Fruit fly (Drosophila melanogaster) whole organism, embryonic: Measurements from ENCODE around the gene CG7335.

Experiments used
- Abd-B ChIP-seq: fragments of 200-800 bp; sonication (Bioruptor generic); optimal IDR thresholded peaks from 2 replicates; lab custom pipeline; 2018; ENCODE audit warnings: missing biosample characterization, mild to moderate bottlenecking, missing genetic modification characterization, moderate library complexity
- Antp ChIP-seq: fragments of 200-800 bp; sonication (Bioruptor generic); optimal IDR thresholded peaks from 3 replicates; lab custom pipeline; 2016; ENCODE audit warnings: missing biosample characterization, missing genetic modification characterization
- Bgb ChIP-seq: fragments of 200-800 bp; sonication (Bioruptor generic); IDR thresholded peaks from 2 replicates; pipeline ENCODE4 v1.3.6; 2022; ENCODE audit warnings: missing biosample characterization, missing genetic modification characterization; ENCODE audit not compliant: partially characterized antibody
- BtbVII ChIP-seq: fragments of 200-800 bp; sonication (Bioruptor generic); optimal IDR thresholded peaks from 3 replicates; lab custom pipeline; 2017; ENCODE audit warnings: missing biosample characterization, mild to moderate bottlenecking, missing genetic modification characterization
- CG10654 ChIP-seq: fragments of 200-800 bp; sonication (Bioruptor generic); optimal IDR thresholded peaks from 2 replicates; lab custom pipeline; 2016; ENCODE audit warnings: missing biosample characterization, missing genetic modification characterization
- CG11085 ChIP-seq: fragments of 200-800 bp; sonication (Bioruptor generic); IDR thresholded peaks from 2 replicates; pipeline ENCODE4 v1.3.6; 2022; ENCODE audit warnings: missing biosample characterization, missing genetic modification characterization
- CG12104 ChIP-seq: fragments of 200-800 bp; sonication (Bioruptor generic); optimal IDR thresholded peaks from 3 replicates; lab custom pipeline; 2016; ENCODE audit warnings: missing biosample characterization, missing genetic modification characterization
- CG12769 ChIP-seq: fragments of 200-800 bp; sonication (Bioruptor generic); optimal IDR thresholded peaks from 2 replicates; lab custom pipeline; 2019; ENCODE audit warnings: missing biosample characterization, mild to moderate bottlenecking, missing genetic modification characterization, moderate library complexity
- CG13287 ChIP-seq: fragments of 200-800 bp; sonication (Bioruptor generic); IDR thresholded peaks from 2 replicates; pipeline ENCODE4 v1.3.6; 2022; ENCODE audit warnings: missing biosample characterization, missing genetic modification characterization; ENCODE audit not compliant: partially characterized antibody
- CG15479 ChIP-seq: fragments of 200-800 bp; sonication (Bioruptor generic); optimal IDR thresholded peaks from 3 replicates; lab custom pipeline; 2019; ENCODE audit warnings: missing biosample characterization, mild to moderate bottlenecking, missing genetic modification characterization, moderate library complexity
- CG17186 ChIP-seq: fragments of 200-800 bp; sonication (Bioruptor generic); optimal IDR thresholded peaks from 3 replicates; lab custom pipeline; 2017; ENCODE audit warnings: missing biosample characterization, missing genetic modification reagents, missing genetic modification characterization
- CG18599 ChIP-seq: fragments of 200-800 bp; sonication (Bioruptor generic); optimal IDR thresholded peaks from 3 replicates; lab custom pipeline; 2017; ENCODE audit warnings: missing biosample characterization, missing genetic modification characterization, mild to moderate bottlenecking, moderate library complexity, missing genetic modification reagents
- CG18764 ChIP-seq: fragments of 200-800 bp; sonication (Bioruptor generic); optimal IDR thresholded peaks from 3 replicates; lab custom pipeline; 2016; ENCODE audit warnings: missing biosample characterization, missing genetic modification characterization
- CG31365 ChIP-seq: fragments of 200-800 bp; sonication (Bioruptor generic); optimal IDR thresholded peaks from 2 replicates; lab custom pipeline; 2018; ENCODE audit warnings: missing biosample characterization, mild to moderate bottlenecking, missing genetic modification characterization
- CG31441 ChIP-seq: fragments of 200-800 bp; sonication (Bioruptor generic); IDR thresholded peaks from 2 replicates; pipeline ENCODE4 v1.3.6; 2022; ENCODE audit warnings: missing biosample characterization, missing genetic modification characterization
- CG3281 ChIP-seq: fragments of 200-800 bp; sonication (Bioruptor generic); optimal IDR thresholded peaks from 3 replicates; lab custom pipeline; 2017; ENCODE audit warnings: missing biosample characterization, mild to moderate bottlenecking, missing genetic modification characterization
- CG33213 ChIP-seq: fragments of 200-800 bp; sonication (Bioruptor generic); optimal IDR thresholded peaks from 3 replicates; lab custom pipeline; 2016; ENCODE audit warnings: missing biosample characterization, missing genetic modification characterization
- CG6689 ChIP-seq: fragments of 200-800 bp; sonication (Bioruptor generic); IDR thresholded peaks from 2 replicates; pipeline ENCODE4 v1.3.6; 2022; ENCODE audit warnings: missing biosample characterization, missing genetic modification characterization
- CG8944 ChIP-seq: fragments of 200-800 bp; sonication (Bioruptor generic); optimal IDR thresholded peaks from 3 replicates; lab custom pipeline; 2016; ENCODE audit warnings: missing biosample characterization, missing genetic modification characterization
- CG9876 ChIP-seq: fragments of 200-800 bp; sonication (Bioruptor generic); optimal IDR thresholded peaks from 2 replicates; lab custom pipeline; 2016; ENCODE audit warnings: missing biosample characterization, missing genetic modification characterization
- Dad ChIP-seq: fragments of 200-800 bp; sonication (Bioruptor generic); optimal IDR thresholded peaks from 3 replicates; lab custom pipeline; 2016; ENCODE audit warnings: missing biosample characterization, missing genetic modification characterization
- Fer2 ChIP-seq: fragments of 200-800 bp; sonication (Bioruptor generic); optimal IDR thresholded peaks from 2 replicates; lab custom pipeline; 2018; ENCODE audit warnings: missing biosample characterization, mild to moderate bottlenecking, missing genetic modification characterization, moderate library complexity
- HLH4C ChIP-seq: fragments of 200-800 bp; sonication (Bioruptor generic); IDR thresholded peaks from 3 replicates; pipeline ENCODE4 v1.3.6; 2022; ENCODE audit warnings: missing biosample characterization, missing genetic modification characterization; ENCODE audit not compliant: partially characterized antibody
- HmgZ ChIP-seq: fragments of 200-800 bp; sonication (Bioruptor generic); optimal IDR thresholded peaks from 2 replicates; lab custom pipeline; 2018; ENCODE audit warnings: missing biosample characterization, mild to moderate bottlenecking, missing genetic modification characterization
- Lpt ChIP-seq: fragments of >200 bp; optimal IDR thresholded peaks from 2 replicates; lab custom pipeline; 2018; ENCODE audit warnings: missing biosample characterization, missing genetic modification characterization
- MBD-R2 ChIP-seq: fragments of 200-800 bp; sonication (Bioruptor generic); IDR thresholded peaks from 2 replicates; pipeline ENCODE4 v1.3.6; 2022; ENCODE audit warnings: missing biosample characterization, missing genetic modification characterization
- Med ChIP-seq: fragments of 200-800 bp; sonication (Bioruptor generic); peaks from one replicate; lab custom pipeline; 2016; ENCODE audit warnings: missing biosample characterization, missing genetic modification characterization, mild to moderate bottlenecking, inconsistent platforms, moderate library complexity
- Mrtf ChIP-seq: fragments of 200-800 bp; sonication (Bioruptor generic); IDR thresholded peaks from 3 replicates; pipeline ENCODE4 v1.3.6; 2022; ENCODE audit warnings: missing biosample characterization, missing genetic modification characterization
- Nf-YC ChIP-seq: fragments of 200-800 bp; optimal IDR thresholded peaks from 3 replicates; lab custom pipeline; 2019; ENCODE audit warnings: missing biosample characterization, mild to moderate bottlenecking, missing genetic modification characterization, moderate library complexity
- NfI ChIP-seq: fragments of 200-800 bp; sonication (Bioruptor generic); optimal IDR thresholded peaks from 3 replicates; lab custom pipeline; 2018; ENCODE audit warnings: missing biosample characterization, mild to moderate bottlenecking, missing genetic modification characterization, moderate library complexity
- Oaz ChIP-seq: fragments of 200-800 bp; sonication (Bioruptor generic); IDR thresholded peaks from 2 replicates; pipeline ENCODE4 v1.3.6; 2022; ENCODE audit warnings: missing biosample characterization, missing genetic modification characterization
- Rx ChIP-seq: fragments of 200-800 bp; sonication (Bioruptor generic); IDR thresholded peaks from 2 replicates; pipeline ENCODE4 v1.3.6; 2022; ENCODE audit warnings: missing biosample characterization, missing genetic modification characterization
- Side ChIP-seq: fragments of 200-800 bp; sonication (Bioruptor generic); optimal IDR thresholded peaks from 2 replicates; lab custom pipeline; 2016; ENCODE audit warnings: missing biosample characterization, missing genetic modification characterization
- Stat92E ChIP-seq, 3 experiments: fragments of >200 bp in 2 of 3; fragments of 200-800 bp in 1 of 3; sonication (Bioruptor generic) in 1 of 3; optimal IDR thresholded peaks; 2 replicates each; lab custom pipeline; 2017 to 2019; ENCODE audit warnings: missing biosample characterization in 3 of 3, missing genetic modification characterization in 3 of 3, mild to moderate bottlenecking in 1 of 3, moderate library complexity in 1 of 3
- al ChIP-seq: fragments of 200-800 bp; sonication (Bioruptor generic); IDR thresholded peaks from 2 replicates; pipeline ENCODE4 v1.3.6; 2022; ENCODE audit warnings: missing biosample characterization, missing genetic modification characterization
- cas ChIP-seq: fragments of 200-800 bp; sonication (Bioruptor generic); IDR thresholded peaks from 2 replicates; pipeline ENCODE4 v1.3.6; 2022; ENCODE audit warnings: missing biosample characterization, missing genetic modification characterization
- chn ChIP-seq: fragments of 200-800 bp; sonication (Bioruptor generic); optimal IDR thresholded peaks from 2 replicates; lab custom pipeline; 2016; ENCODE audit warnings: missing biosample characterization, missing genetic modification characterization
- dpn ChIP-seq, 2 experiments: fragments of 200-800 bp; sonication (Bioruptor generic); optimal IDR thresholded peaks; 3 replicates each; lab custom pipeline; 2016; ENCODE audit warnings: missing biosample characterization in 2 of 2, missing genetic modification characterization in 2 of 2
- fd96Cb ChIP-seq: fragments of 200-800 bp; sonication (Bioruptor generic); optimal IDR thresholded peaks from 2 replicates; lab custom pipeline; 2018; ENCODE audit warnings: missing biosample characterization, mild to moderate bottlenecking, missing genetic modification characterization, moderate library complexity
- gsb ChIP-seq: fragments of 200-800 bp; sonication (Bioruptor generic); IDR thresholded peaks from 2 replicates; pipeline ENCODE4 v1.3.6; 2022; ENCODE audit warnings: missing biosample characterization, missing genetic modification characterization
- ham ChIP-seq: fragments of 200-800 bp; sonication (Bioruptor generic); IDR thresholded peaks from 2 replicates; pipeline ENCODE4 v1.3.6; 2022; ENCODE audit warnings: missing biosample characterization, missing genetic modification characterization
- ind ChIP-seq: fragments of 200-800 bp; sonication (Bioruptor generic); optimal IDR thresholded peaks from 3 replicates; lab custom pipeline; 2016; ENCODE audit warnings: missing biosample characterization, missing genetic modification characterization
- lilli ChIP-seq: fragments of 200-800 bp; sonication (Bioruptor generic); optimal IDR thresholded peaks from 3 replicates; lab custom pipeline; 2016; ENCODE audit warnings: missing biosample characterization, missing genetic modification characterization
- onecut ChIP-seq: fragments of 200-800 bp; sonication (Bioruptor generic); IDR thresholded peaks from 2 replicates; pipeline ENCODE4 v1.3.6; 2022; ENCODE audit warnings: missing biosample characterization, missing genetic modification characterization
- pan ChIP-seq, 4 experiments: fragments of >200 bp in 3 of 4; fragments of 200-800 bp in 1 of 4; sonication (Bioruptor generic) in 1 of 4; optimal IDR thresholded peaks in 3 of 4; IDR thresholded peaks in 1 of 4; 2 replicates each; pipeline versions ENCODE4 v1.3.6 to Lab custom; 2017 to 2022; ENCODE audit warnings: missing biosample characterization in 2 of 4, missing genetic modification characterization in 2 of 4, mixed read lengths in 1 of 4
- ro ChIP-seq: fragments of 200-800 bp; sonication (Bioruptor generic); IDR thresholded peaks from 2 replicates; pipeline ENCODE4 v1.3.6; 2022; ENCODE audit warnings: missing biosample characterization, missing genetic modification characterization
- sens ChIP-seq: fragments of 200-800 bp; sonication (Bioruptor generic); peaks from one replicate; lab custom pipeline; 2016; ENCODE audit warnings: missing biosample characterization, missing genetic modification characterization
- so ChIP-seq: fragments of 200-800 bp; sonication (Bioruptor generic); IDR thresholded peaks from 3 replicates; pipeline ENCODE4 v1.3.6; 2022; ENCODE audit warnings: missing biosample characterization, missing genetic modification characterization
- tll ChIP-seq, 2 experiments: fragments of 200-800 bp in 1 of 2; fragments of >200 bp in 1 of 2; sonication (Bioruptor generic) in 1 of 2; optimal IDR thresholded peaks; 2 replicates each; lab custom pipeline; 2017 to 2019; ENCODE audit warnings: missing biosample characterization in 2 of 2, missing genetic modification characterization in 2 of 2, mild to moderate bottlenecking in 1 of 2, moderate library complexity in 1 of 2

The CG7335 gene

dm6 chr3L:20097312-20097711 lies 35.8 kb downstream of the CG7335 start (continued):
- peak; percentile 41 for TF ChIP-seq HmgZ (tag; lab: Kevin White, UChicago)
- TF ChIP-seq Bgb (GFP tag; lab: Robert Waterston, UW) = peak; percentile 85
- peak; percentile 11 for TF ChIP-seq CG33213

- TF ChIP-seq CG18599 (GFP tag; lab: Kevin White, UChicago) (peak; percentile 13), Abd-B (no peak), CG12104 (no peak), CG6689 (no peak), dpn (GFP tag; optimal IDR thresholded peaks at IDR 0.05; lab: Kevin White, UChicago) (no peak), CG12769 (tag; lab: Kevin White, UChicago) (peak; percentile 58), CG10654 (no peak), Stat92E (GFP tag; optimal IDR thresholded peaks at IDR 0.05; lab: Kevin White, UChicago) (no peak), NfI (GFP tag; lab: Kevin White, UChicago) (no peak), CG31441 (no peak), fd96Cb (tag; lab: Kevin White, UChicago) (no peak), cas (no peak), Oaz (GFP tag; lab: Robert Waterston, UW) (no peak), CG13287 (GFP tag; lab: Robert Waterston, UW) (peak; percentile 23; the same call in 1 of the 2 replicates), chn (GFP tag; lab: Kevin White, UChicago) (no peak), ind (no peak), CG17186 (GFP tag; lab: Kevin White, UChicago) (no peak), ham (GFP tag; lab: Robert Waterston, UW) (no peak), al (no peak), tll (GFP tag; optimal IDR thresholded peaks at IDR 0.05; lab: Kevin White, UChicago) (no peak), CG31365 (tag; lab: Kevin White, UChicago) (no peak), Antp (GFP tag; lab: Kevin White, UChicago) (no peak), Nf-YC (tag; lab: Kevin White, UChicago) (peak; percentile 77), Side (GFP tag; lab: Kevin White, UChicago) (no peak), so (no peak), onecut (no peak), Rx (0 out of 2 replicates have a peak, but pooled peaks have one; percentile 4), CG15479 (GFP tag; lab: Kevin White, UChicago) (no peak), BtbVII (GFP tag; lab: Kevin White, UChicago) (no peak), CG18764 (GFP tag; lab: Kevin White, UChicago) (no peak), CG9876 (GFP tag; lab: Kevin White, UChicago) (no peak), HLH4C (no peak), Lpt (GFP tag; lab: Kevin White, UChicago) (no peak), CG3281 (GFP tag; lab: Kevin White, UChicago) (no peak), CG8944 (no peak), gsb (GFP tag; lab: Robert Waterston, UW) (no peak), ro (GFP tag; lab: Robert Waterston, UW) (no peak), pan (optimal IDR thresholded peaks at IDR 0.05; lab: Kevin White, UChicago) (no peak), pan (GFP tag; optimal IDR thresholded peaks at IDR 0.05 in 1 of 2, IDR thresholded peaks at IDR 0.05 in 1 of 2) (no peak), MBD-R2 (GFP tag; lab: Robert Waterston, UW) (no peak), CG11085 (GFP tag; lab: Robert Waterston, UW) (peak; percentile 32; the same call in 1 of the 2 replicates), sens (GFP tag; lab: Kevin White, UChicago) (no peak), lilli (GFP tag; lab: Kevin White, UChicago) (no peak), Med (GFP tag; lab: Kevin White, UChicago) (no peak), Dad (GFP tag; lab: Kevin White, UChicago) (no peak), Fer2 (no peak), Mrtf (GFP tag; lab: Robert Waterston, UW) (no peak)
Measured at dm6 chr3L:20088755-20089334, 44.2 kb downstream of the CG7335 start, which contains the start of gene sNPF-R. Gene sNPF-R (minus strand): TSS chr3L:20089007.
